Worm (Caenorhabditis elegans) whole organism, late embryonic: Measurements from ENCODE around the gene C01G10.4.
A peak's percentile ranks its signal among the peaks of the same experiment; 100 is the strongest.

ENCODE experiments used
- C08G9.2 ChIP-seq: sonication (generic microtip); optimal IDR thresholded peaks from 2 replicates; lab custom pipeline; 2016; ENCODE audit warnings: mild to moderate bottlenecking, missing genetic modification characterization, moderate library complexity, missing compliant biosample characterization
- C38D4.7 ChIP-seq: fragments of 200-800 bp; sonication (Bioruptor generic); optimal IDR thresholded peaks from 2 replicates; lab custom pipeline; 2018; ENCODE audit warnings: mild to moderate bottlenecking, missing genetic modification characterization, moderate library complexity, missing compliant biosample characterization
- F13H6.1 ChIP-seq: sonication (generic microtip); optimal IDR thresholded peaks from 2 replicates; lab custom pipeline; 2016; ENCODE audit warnings: missing genetic modification characterization, missing compliant biosample characterization
- K09A11.1 ChIP-seq: sonication (generic microtip); optimal IDR thresholded peaks from 2 replicates; lab custom pipeline; 2017; ENCODE audit warnings: antibody characterized with exemption, mild to moderate bottlenecking, missing genetic modification characterization, missing compliant biosample characterization; ENCODE audit not compliant: insufficient read depth
- T23F11.4 ChIP-seq: fragments of 200-800 bp; sonication (Bioruptor generic); optimal IDR thresholded peaks from 2 replicates; lab custom pipeline; 2018; ENCODE audit warnings: mild to moderate bottlenecking, missing genetic modification characterization, missing compliant biosample characterization
- Y22D7AL.16 ChIP-seq: sonication (generic microtip); optimal IDR thresholded peaks from 2 replicates; lab custom pipeline; 2016; ENCODE audit warnings: missing genetic modification characterization, missing compliant biosample characterization
- ahr-1 ChIP-seq: sonication (generic microtip); optimal IDR thresholded peaks from 2 replicates; lab custom pipeline; 2016; ENCODE audit warnings: missing genetic modification characterization, missing compliant biosample characterization
- ama-1 ChIP-seq: fragments of 150-350 bp; optimal IDR thresholded peaks from 2 replicates; lab custom pipeline; 2014
- ceh-14 ChIP-seq: sonication (generic microtip); optimal IDR thresholded peaks from 2 replicates; lab custom pipeline; 2016; ENCODE audit warnings: missing genotype, missing genetic modification characterization, missing compliant biosample characterization
- ceh-18 ChIP-seq: sonication (generic microtip); optimal IDR thresholded peaks from 2 replicates; lab custom pipeline; 2016; ENCODE audit warnings: missing genetic modification characterization, missing compliant biosample characterization
- ceh-19 ChIP-seq: fragments of 200-800 bp; sonication (Bioruptor generic); optimal IDR thresholded peaks from 2 replicates; lab custom pipeline; 2018; ENCODE audit warnings: mild to moderate bottlenecking, missing genetic modification characterization, missing compliant biosample characterization
- ceh-2 ChIP-seq: sonication (generic microtip); optimal IDR thresholded peaks from 2 replicates; lab custom pipeline; 2016; ENCODE audit warnings: missing genotype, missing genetic modification characterization, missing compliant biosample characterization
- ceh-30 ChIP-seq: fragments of 150-350 bp; optimal IDR thresholded peaks from 2 replicates; lab custom pipeline; 2014; ENCODE audit warnings: missing biosample characterization, missing genetic modification characterization
- ceh-31 ChIP-seq: sonication (generic microtip); optimal IDR thresholded peaks from 2 replicates; lab custom pipeline; 2016; ENCODE audit warnings: missing genetic modification characterization, missing compliant biosample characterization
- ceh-34 ChIP-seq: sonication (generic microtip); optimal IDR thresholded peaks from 2 replicates; lab custom pipeline; 2016; ENCODE audit warnings: mild to moderate bottlenecking, missing genetic modification characterization, missing compliant biosample characterization
- ceh-45 ChIP-seq: fragments of 200-800 bp; sonication (Bioruptor generic); IDR thresholded peaks from 2 replicates; pipeline ENCODE4 v1.3.6; 2022; ENCODE audit warnings: missing genetic modification reagents, missing genetic modification characterization, missing compliant biosample characterization
- ceh-48 ChIP-seq: sonication (generic microtip); optimal IDR thresholded peaks from 2 replicates; lab custom pipeline; 2016; ENCODE audit warnings: missing genetic modification characterization, inconsistent platforms, missing compliant biosample characterization
- ceh-6 ChIP-seq: fragments of 200-800 bp; sonication (Bioruptor generic); optimal IDR thresholded peaks from 2 replicates; lab custom pipeline; 2018; ENCODE audit warnings: mild to moderate bottlenecking, missing genetic modification characterization, missing compliant biosample characterization
- elt-2 ChIP-seq: sonication (generic microtip); optimal IDR thresholded peaks from 2 replicates; lab custom pipeline; 2016; ENCODE audit warnings: missing genetic modification reagents, missing genetic modification characterization, missing compliant biosample characterization
- ets-4 ChIP-seq: sonication (generic microtip); optimal IDR thresholded peaks from 2 replicates; lab custom pipeline; 2016; ENCODE audit warnings: missing genetic modification characterization, missing compliant biosample characterization
- eyg-1 ChIP-seq: sonication (generic microtip); optimal IDR thresholded peaks from 2 replicates; lab custom pipeline; 2016; ENCODE audit warnings: missing genotype, missing genetic modification characterization, missing compliant biosample characterization
- fax-1 ChIP-seq: sonication (generic microtip); optimal IDR thresholded peaks from 2 replicates; lab custom pipeline; 2016; ENCODE audit warnings: missing genotype, missing genetic modification characterization, missing compliant biosample characterization
- fkh-10 ChIP-seq: fragments of 150-350 bp; optimal IDR thresholded peaks from 2 replicates; lab custom pipeline; 2014; ENCODE audit warnings: missing biosample characterization, missing genetic modification reagents, missing genetic modification characterization
- gmeb-2 ChIP-seq: sonication (generic microtip); optimal IDR thresholded peaks from 2 replicates; lab custom pipeline; 2016; ENCODE audit warnings: missing genetic modification characterization, inconsistent platforms, missing compliant biosample characterization
- hlh-13 ChIP-seq: fragments of 200-800 bp; sonication (Bioruptor generic); optimal IDR thresholded peaks from 2 replicates; lab custom pipeline; 2018; ENCODE audit warnings: mild to moderate bottlenecking, missing genetic modification characterization, missing compliant biosample characterization
- lim-6 ChIP-seq: sonication (generic microtip); optimal IDR thresholded peaks from 2 replicates; lab custom pipeline; 2016; ENCODE audit warnings: missing genetic modification characterization, missing compliant biosample characterization
- lin-11 ChIP-seq: fragments of 200-800 bp; sonication (Bioruptor generic); optimal IDR thresholded peaks from 2 replicates; lab custom pipeline; 2018; ENCODE audit warnings: mild to moderate bottlenecking, missing genetic modification characterization, missing compliant biosample characterization
- madf-2 ChIP-seq: sonication (generic microtip); optimal IDR thresholded peaks from 2 replicates; lab custom pipeline; 2017; ENCODE audit warnings: missing genetic modification characterization, missing compliant biosample characterization
- nhr-11 ChIP-seq: fragments of 150-350 bp; optimal IDR thresholded peaks from 2 replicates; lab custom pipeline; 2014; ENCODE audit warnings: missing biosample characterization, missing genetic modification characterization
- nhr-232 ChIP-seq: sonication (generic microtip); optimal IDR thresholded peaks from 2 replicates; lab custom pipeline; 2016; ENCODE audit warnings: missing genetic modification characterization, missing compliant biosample characterization
- npax-4 ChIP-seq: sonication (generic microtip); optimal IDR thresholded peaks from 2 replicates; lab custom pipeline; 2016; ENCODE audit warnings: missing genetic modification characterization, missing compliant biosample characterization
- odd-2 ChIP-seq: sonication (generic microtip); optimal IDR thresholded peaks from 2 replicates; lab custom pipeline; 2017; ENCODE audit warnings: antibody characterized with exemption, mild to moderate bottlenecking, missing genetic modification characterization, missing compliant biosample characterization
- pax-1 ChIP-seq: fragments of 150-350 bp; optimal IDR thresholded peaks from 2 replicates; lab custom pipeline; 2014; ENCODE audit warnings: missing biosample characterization, missing genetic modification characterization
- pha-4 ChIP-seq: fragments of 150-350 bp; optimal IDR thresholded peaks from 2 replicates; lab custom pipeline; 2018; ENCODE audit warnings: missing biosample characterization, missing genetic modification reagents, missing genetic modification characterization
- rnt-1 ChIP-seq: sonication (generic microtip); optimal IDR thresholded peaks from 2 replicates; lab custom pipeline; 2016; ENCODE audit warnings: missing genetic modification characterization, missing compliant biosample characterization
- syd-9 ChIP-seq: sonication (generic microtip); optimal IDR thresholded peaks from 2 replicates; lab custom pipeline; 2016; ENCODE audit warnings: mild to moderate bottlenecking, missing genetic modification characterization, moderate library complexity, missing compliant biosample characterization
- tbx-2 ChIP-seq: sonication (generic microtip); optimal IDR thresholded peaks from 2 replicates; lab custom pipeline; 2016; ENCODE audit warnings: missing genetic modification characterization, missing compliant biosample characterization
- ttx-3 ChIP-seq: sonication (generic microtip); optimal IDR thresholded peaks from 2 replicates; lab custom pipeline; 2016; ENCODE audit warnings: missing genetic modification reagents, missing genetic modification characterization, missing compliant biosample characterization
- unc-3 ChIP-seq, 2 experiments: fragments of 200-800 bp in 1 of 2; sonication (Bioruptor generic) in 1 of 2; sonication (generic microtip) in 1 of 2; conservative IDR thresholded peaks in 1 of 2; optimal IDR thresholded peaks in 1 of 2; 2 replicates each; pipeline versions ENCODE4 v1.3.6 to Lab custom; 2016 to 2022; ENCODE audit warnings: missing compliant biosample characterization in 2 of 2, missing genetic modification characterization in 2 of 2, missing genetic modification reagents in 1 of 2
- unc-42 ChIP-seq: sonication (generic microtip); optimal IDR thresholded peaks from 2 replicates; lab custom pipeline; 2016; ENCODE audit warnings: missing genotype, missing genetic modification characterization, missing compliant biosample characterization
- unc-86 ChIP-seq: sonication (generic microtip); optimal IDR thresholded peaks from 2 replicates; lab custom pipeline; 2016; ENCODE audit warnings: missing genetic modification characterization, missing compliant biosample characterization

The C01G10.4 gene

ce11 chrV:15085335-15085800, 4.2 kb upstream of the C01G10.4 start, which contains the start of the genes ahsa-1 and C01G10.7 (continued):
- TF ChIP-seq syd-9 (tag; lab: Kevin White, UChicago) (peak; percentile 10), unc-86 (tag; lab: Kevin White, UChicago) (peak; percentile 72), ceh-6 (no peak), Y22D7AL.16 (tag; lab: Kevin White, UChicago) (no peak), rnt-1 (tag; lab: Kevin White, UChicago) (peak; percentile 80), ceh-18 (tag; lab: Kevin White, UChicago) (peak; percentile 81), lin-11 (tag; lab: Kevin White, UChicago) (no peak), C38D4.7 (GFP tag; lab: Kevin White, UChicago) (no peak), T23F11.4 (GFP tag; lab: Kevin White, UChicago) (no peak), npax-4 (tag; lab: Kevin White, UChicago) (no peak), ceh-48 (peak; percentile 29), nhr-232 (no peak), unc-42 (tag; lab: Kevin White, UChicago) (peak; percentile 98), ama-1 (lab: Kevin White, UChicago) (no peak), madf-2 (tag; lab: Kevin White, UChicago) (peak; percentile 35), eyg-1 (tag; lab: Kevin White, UChicago) (peak; percentile 66)

DNA sequence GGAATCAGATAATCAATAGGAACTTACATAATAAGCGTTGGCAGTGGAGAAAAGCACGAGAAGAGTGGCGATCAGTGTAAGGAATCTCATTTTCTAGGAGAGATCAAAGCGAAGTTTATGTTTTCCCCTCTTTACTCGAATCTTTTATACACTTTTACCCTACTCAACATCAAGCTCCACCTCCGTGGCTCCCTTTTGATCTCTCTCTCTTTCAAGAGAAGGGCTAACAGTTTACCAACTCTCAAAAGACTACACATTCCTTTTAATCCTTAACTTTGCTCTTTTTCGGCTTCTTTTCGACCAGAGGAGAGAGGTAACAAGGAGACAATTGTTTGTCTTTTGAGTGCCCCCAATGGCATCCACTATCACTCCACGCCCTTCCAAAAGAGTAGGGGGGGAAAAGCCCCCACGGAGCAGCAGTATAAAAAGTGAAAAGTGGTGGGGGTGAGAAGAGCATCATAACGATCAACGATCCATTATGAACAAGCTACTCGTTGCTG, 2.3 kb upstream of the C01G10.4 start, which contains the start of the genes C01G10.15 and C01G10.6:
C01G10.15 (minus strand) TSS at position 101 of the 500 bp plus-strand sequence.
C01G10.6 (plus strand) TSS at position 450 of the 500 bp plus-strand sequence.
- TF ChIP-seq ceh-30 (tag; lab: Kevin White, UChicago) (no peak), nhr-11 (tag; lab: Kevin White, UChicago) (no peak), pax-1 (tag; lab: Kevin White, UChicago) (no peak), tbx-2 (no peak), ets-4 (tag; lab: Kevin White, UChicago) (no peak), ceh-31 (tag; lab: Kevin White, UChicago) (no peak), fkh-10 (GFP tag; lab: Kevin White, UChicago) (no peak), T23F11.4 (GFP tag; lab: Kevin White, UChicago) (no peak), ceh-34 (tag; lab: Kevin White, UChicago) (no peak), elt-2 (tag; lab: Kevin White, UChicago) (no peak), eyg-1 (tag; lab: Kevin White, UChicago) (no peak), ceh-48 (no peak), ceh-14 (no peak), ceh-19 (GFP tag; lab: Kevin White, UChicago) (no peak), fax-1 (tag; lab: Kevin White, UChicago) (no peak), unc-86 (tag; lab: Kevin White, UChicago) (no peak), ahr-1 (tag; lab: Kevin White, UChicago) (no peak)

ce11 chrV:15088613-15089012, 927 bp upstream of the C01G10.4 start, which contains the start of gene C01G10.18:
C01G10.18 (minus strand) TSS chrV:15088713.
- TF ChIP-seq ceh-18 (tag; lab: Kevin White, UChicago) (no peak), F13H6.1 (tag; lab: Kevin White, UChicago) (no peak), ahr-1 (tag; lab: Kevin White, UChicago) (no peak), C08G9.2 (tag; lab: Kevin White, UChicago) (no peak), nhr-232 (no peak), ceh-19 (GFP tag; lab: Kevin White, UChicago) (no peak), ceh-14 (no peak), elt-2 (tag; lab: Kevin White, UChicago) (no peak), ceh-34 (tag; lab: Kevin White, UChicago) (no peak), lim-6 (tag; lab: Kevin White, UChicago) (no peak), ets-4 (tag; lab: Kevin White, UChicago) (no peak), hlh-13 (GFP tag; lab: Kevin White, UChicago) (no peak), odd-2 (tag; lab: Kevin White, UChicago) (no peak), pha-4 (tag; lab: Kevin White, UChicago) (no peak)

DNA sequence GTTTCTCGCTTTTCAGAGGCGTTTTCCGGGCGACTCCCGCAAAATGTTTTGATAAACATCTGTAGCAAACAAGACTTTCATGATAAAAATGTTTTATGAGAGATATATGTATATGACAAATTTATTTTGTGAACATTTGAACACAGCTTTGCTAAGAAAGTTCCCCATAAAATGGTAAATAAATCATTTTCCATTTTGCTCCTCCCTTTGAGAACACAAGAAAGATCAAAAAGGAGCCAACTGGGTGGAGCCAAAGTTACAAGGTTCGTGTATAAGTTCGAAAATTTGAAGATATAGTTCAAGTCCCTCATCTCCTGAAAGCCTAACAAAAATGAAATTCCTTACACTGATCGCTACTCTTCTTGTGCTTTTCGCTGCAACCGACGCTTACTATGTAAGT, 917 bp downstream of the C01G10.4 start, which contains the start of gene C01G10.17:
C01G10.17 (plus strand) TSS at position 301 of the 400 bp plus-strand sequence.
- no peak for TF ChIP-seq ttx-3 (tag; lab: Kevin White, UChicago)
- no peak for TF ChIP-seq lim-6 (tag; lab: Kevin White, UChicago)
- TF ChIP-seq ceh-34 (tag; lab: Kevin White, UChicago): no peak
- TF ChIP-seq unc-3 (GFP tag; conservative IDR thresholded peaks at IDR 0.05; lab: Robert Waterston, UW): no peak
- no peak for TF ChIP-seq unc-3 (tag; optimal IDR thresholded peaks at IDR 0.05; lab: Kevin White, UChicago)
- no peak for TF ChIP-seq ceh-2 (tag; lab: Kevin White, UChicago)
- no peak for TF ChIP-seq nhr-232
- TF ChIP-seq eyg-1 (tag; lab: Kevin White, UChicago): no peak
- TF ChIP-seq lin-11 (tag; lab: Kevin White, UChicago): no peak
- TF ChIP-seq gmeb-2 (tag; lab: Kevin White, UChicago): no peak
- no peak for TF ChIP-seq ceh-45 (GFP tag; lab: Robert Waterston, UW)
- TF ChIP-seq K09A11.1 (tag; lab: Kevin White, UChicago): no peak
